Worm (Caenorhabditis elegans) whole organism, mixed stage, embryonic: Measurements from ENCODE around the gene sta-2.
A peak's percentile ranks its signal among the peaks of the same experiment; 100 is the strongest.

Experiments used
- M03D4.4 ChIP-seq: sonication (generic microtip); optimal IDR thresholded peaks from 2 replicates; lab custom pipeline; 2017; ENCODE audit warnings: mild to moderate bottlenecking, missing genetic modification characterization, missing compliant biosample characterization
- bed-3 ChIP-seq: fragments of 200-800 bp; sonication (Bioruptor generic); optimal IDR thresholded peaks from 3 replicates; lab custom pipeline; 2018; ENCODE audit warnings: mild to moderate bottlenecking, missing genetic modification characterization, moderate library complexity, missing compliant biosample characterization
- blmp-1 ChIP-seq: fragments of 150-350 bp; optimal IDR thresholded peaks from 2 replicates; lab custom pipeline; 2014; ENCODE audit warnings: missing biosample characterization, missing genetic modification characterization
- ceh-39 ChIP-seq: fragments of 150-350 bp; optimal IDR thresholded peaks from 2 replicates; lab custom pipeline; 2014; ENCODE audit warnings: missing biosample characterization, missing genetic modification characterization
- ceh-43 ChIP-seq: fragments of 200-800 bp; sonication (Bioruptor generic); optimal IDR thresholded peaks from 2 replicates; lab custom pipeline; 2018; ENCODE audit warnings: mild to moderate bottlenecking, missing genetic modification characterization, moderate library complexity, missing compliant biosample characterization
- ceh-83 ChIP-seq: fragments of 200-800 bp; sonication (Bioruptor generic); optimal IDR thresholded peaks from 2 replicates; lab custom pipeline; 2018; ENCODE audit warnings: mild to moderate bottlenecking, missing genetic modification characterization, missing compliant biosample characterization
- ces-1 ChIP-seq: fragments of 150-350 bp; optimal IDR thresholded peaks from 2 replicates; lab custom pipeline; 2014; ENCODE audit warnings: missing biosample characterization, missing genetic modification reagents, missing genetic modification characterization
- cnd-1 ChIP-seq: fragments of 200-800 bp; sonication (Bioruptor generic); optimal IDR thresholded peaks from 2 replicates; lab custom pipeline; 2018; ENCODE audit warnings: mild to moderate bottlenecking, missing genetic modification characterization, missing compliant biosample characterization
- drap-1 ChIP-seq: fragments of 200-800 bp; sonication (Bioruptor generic); optimal IDR thresholded peaks from 3 replicates; lab custom pipeline; 2018; ENCODE audit warnings: mild to moderate bottlenecking, missing genetic modification characterization, missing compliant biosample characterization
- elt-1 ChIP-seq: sonication (generic microtip); optimal IDR thresholded peaks from 2 replicates; lab custom pipeline; 2017; ENCODE audit warnings: missing genetic modification characterization, mild to moderate bottlenecking, missing compliant biosample characterization, antibody characterized with exemption, moderate library complexity, borderline replicate concordance; ENCODE audit not compliant: insufficient read depth
- elt-3 ChIP-seq: fragments of 150-350 bp; optimal IDR thresholded peaks from 2 replicates; lab custom pipeline; 2014; ENCODE audit warnings: missing biosample characterization, missing genetic modification characterization
- flh-1 ChIP-seq: fragments of 200-800 bp; sonication (Bioruptor generic); optimal IDR thresholded peaks from 2 replicates; lab custom pipeline; 2018; ENCODE audit warnings: mild to moderate bottlenecking, missing genetic modification characterization, moderate library complexity, missing compliant biosample characterization
- ham-2 ChIP-seq: fragments of 200-800 bp; sonication (Bioruptor generic); optimal IDR thresholded peaks from 2 replicates; lab custom pipeline; 2018; ENCODE audit warnings: mild to moderate bottlenecking, missing genetic modification characterization, missing compliant biosample characterization
- lin-13 ChIP-seq: fragments of 150-350 bp; optimal IDR thresholded peaks from 2 replicates; lab custom pipeline; 2014; ENCODE audit warnings: missing biosample characterization, missing genetic modification characterization
- lsy-2 ChIP-seq: fragments of 150-350 bp; optimal IDR thresholded peaks from 2 replicates; lab custom pipeline; 2014; ENCODE audit warnings: missing biosample characterization, missing genetic modification characterization
- mab-5 ChIP-seq: fragments of 150-350 bp; optimal IDR thresholded peaks from 2 replicates; lab custom pipeline; 2014; ENCODE audit warnings: missing biosample characterization, missing genetic modification characterization
- mep-1 ChIP-seq: fragments of 150-350 bp; optimal IDR thresholded peaks from 2 replicates; lab custom pipeline; 2017; ENCODE audit warnings: missing biosample characterization, missing genetic modification reagents, missing genetic modification characterization, inconsistent platforms
- mls-2 ChIP-seq: sonication (generic microtip); optimal IDR thresholded peaks from 2 replicates; lab custom pipeline; 2016; ENCODE audit warnings: mild to moderate bottlenecking, missing genetic modification characterization, moderate library complexity, missing compliant biosample characterization
- nhr-12 ChIP-seq: fragments of 150-350 bp; optimal IDR thresholded peaks from 2 replicates; lab custom pipeline; 2014; ENCODE audit warnings: missing biosample characterization, missing genetic modification characterization
- nhr-2 ChIP-seq: fragments of 150-350 bp; optimal IDR thresholded peaks from 2 replicates; lab custom pipeline; 2014; ENCODE audit warnings: missing biosample characterization, missing genetic modification characterization
- nhr-237 ChIP-seq: fragments of 150-350 bp; optimal IDR thresholded peaks from 2 replicates; lab custom pipeline; 2014; ENCODE audit warnings: missing biosample characterization, missing genetic modification characterization
- nhr-28 ChIP-seq: fragments of 150-350 bp; optimal IDR thresholded peaks from 2 replicates; lab custom pipeline; 2014; ENCODE audit warnings: missing biosample characterization, missing genetic modification characterization
- nhr-76 ChIP-seq: sonication (generic microtip); optimal IDR thresholded peaks from 2 replicates; lab custom pipeline; 2017; ENCODE audit warnings: missing biosample characterization, missing genetic modification characterization
- pha-4 ChIP-seq: fragments of 150-350 bp; optimal IDR thresholded peaks from 2 replicates; lab custom pipeline; 2018; ENCODE audit warnings: missing biosample characterization, missing genetic modification reagents, missing genetic modification characterization
- sem-2 ChIP-seq: fragments of 200-800 bp; sonication (Bioruptor generic); optimal IDR thresholded peaks from 2 replicates; lab custom pipeline; 2018; ENCODE audit warnings: mild to moderate bottlenecking, missing genetic modification characterization, missing compliant biosample characterization
- snpc-4 ChIP-seq: fragments of 150-350 bp; optimal IDR thresholded peaks from 2 replicates; lab custom pipeline; 2014; ENCODE audit warnings: missing biosample characterization, missing genetic modification characterization
- sptf-1 ChIP-seq: sonication (generic microtip); optimal IDR thresholded peaks from 2 replicates; lab custom pipeline; 2017; ENCODE audit warnings: mild to moderate bottlenecking, missing genetic modification characterization, moderate library complexity, missing compliant biosample characterization
- unc-120 ChIP-seq: sonication (generic microtip); optimal IDR thresholded peaks from 2 replicates; lab custom pipeline; 2017; ENCODE audit warnings: missing genetic modification characterization, missing compliant biosample characterization; ENCODE audit not compliant: poor library complexity, severe bottlenecking
- unc-62 ChIP-seq: fragments of 150-350 bp; optimal IDR thresholded peaks from 2 replicates; lab custom pipeline; 2014; ENCODE audit warnings: missing biosample characterization, missing genetic modification reagents, missing genetic modification characterization
- zip-8 ChIP-seq: fragments of 150-350 bp; optimal IDR thresholded peaks from 2 replicates; lab custom pipeline; 2014; ENCODE audit warnings: missing biosample characterization, missing genetic modification characterization
- ztf-11 ChIP-seq: fragments of 150-350 bp; optimal IDR thresholded peaks from 2 replicates; lab custom pipeline; 2014; ENCODE audit warnings: missing biosample characterization, missing genetic modification characterization

The sta-2 gene

DNA sequence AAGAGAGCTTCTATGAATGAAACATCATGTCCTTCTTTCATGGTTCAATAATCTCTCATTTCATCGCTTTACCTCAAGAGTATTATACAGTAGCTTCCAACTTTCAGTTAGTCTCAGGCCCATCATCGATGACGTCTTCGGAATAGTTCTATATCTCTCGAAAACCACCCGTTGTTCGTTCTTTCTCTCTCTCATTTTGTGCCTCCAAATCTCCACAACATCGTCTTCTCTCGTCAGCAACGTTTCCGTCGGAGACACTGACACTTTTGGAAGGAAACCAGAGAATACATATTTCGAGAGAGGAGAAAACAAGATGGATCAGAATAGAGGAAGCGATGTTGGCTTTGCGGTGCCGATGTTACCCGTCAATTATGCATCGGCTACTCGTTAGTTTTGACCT is 9.2 kb upstream of the sta-2 start:
- peak; percentile 65 for TF ChIP-seq unc-62 (GFP tag; lab: Kevin White, UChicago)
- peak; percentile 28 for TF ChIP-seq ham-2 (GFP tag; lab: Kevin White, UChicago)
- no peak for TF ChIP-seq elt-1 (tag; lab: Kevin White, UChicago)
- no peak for TF ChIP-seq nhr-12 (tag; lab: Kevin White, UChicago)
- TF ChIP-seq, all 35 proteins: peak for 2

ce11 chrV:9733920-9734454 is 7.0 kb upstream of the sta-2 start, which contains the start of gene cal-7:
TSS of gene cal-7 (plus strand) at chrV:9734103.
- TF ChIP-seq snpc-4 (tag; lab: Kevin White, UChicago): no peak
- TF ChIP-seq pha-4 (tag; lab: Kevin White, UChicago): no peak
- no peak for TF ChIP-seq lsy-2 (tag; lab: Kevin White, UChicago)
- no peak for TF ChIP-seq sptf-1 (tag; lab: Kevin White, UChicago)
- TF ChIP-seq nhr-2 (tag; lab: Kevin White, UChicago): no peak
- TF ChIP-seq mab-5: no peak
- no peak for TF ChIP-seq bed-3 (GFP tag; lab: Kevin White, UChicago)
- TF ChIP-seq sem-2 (GFP tag; lab: Kevin White, UChicago): no peak
- no peak for TF ChIP-seq ceh-43 (GFP tag; lab: Kevin White, UChicago)
- no peak for TF ChIP-seq elt-3
- TF ChIP-seq nhr-28 (tag; lab: Kevin White, UChicago): no peak
- TF ChIP-seq ham-2 (GFP tag; lab: Kevin White, UChicago): no peak
- TF ChIP-seq cnd-1 (tag; lab: Kevin White, UChicago): no peak
- no peak for TF ChIP-seq lin-13 (tag; lab: Kevin White, UChicago)
- TF ChIP-seq unc-120 (tag; lab: Kevin White, UChicago): no peak
- no peak for TF ChIP-seq nhr-12 (tag; lab: Kevin White, UChicago)
- TF ChIP-seq M03D4.4 (tag; lab: Kevin White, UChicago): no peak
- no peak for TF ChIP-seq drap-1
- TF ChIP-seq ces-1 (GFP tag; lab: Kevin White, UChicago): no peak
- no peak for TF ChIP-seq nhr-76

DNA sequence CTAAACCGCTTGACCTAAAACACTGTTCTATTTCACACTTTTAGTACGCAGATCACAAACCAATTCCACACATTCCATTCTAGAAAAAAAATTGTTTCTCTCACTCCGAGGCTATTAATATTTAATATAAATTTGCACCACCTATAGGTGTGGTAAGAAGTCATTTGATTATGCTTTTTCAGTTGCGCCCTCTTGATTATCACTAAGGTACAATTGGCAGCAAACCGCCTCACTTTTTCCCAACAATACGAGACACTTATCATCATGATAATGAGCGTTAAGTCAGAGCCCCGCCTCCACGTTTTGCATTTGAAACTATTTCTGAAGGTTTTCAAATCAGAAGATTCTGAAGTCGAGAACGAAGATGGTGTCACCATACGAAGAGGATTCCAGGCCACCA is 3.7 kb upstream of the sta-2 start, which contains the start of gene aqp-4:
aqp-4 (plus strand) TSS at position 270 of the 400 bp plus-strand sequence.
- TF ChIP-seq sptf-1 (tag; lab: Kevin White, UChicago): no peak

DNA sequence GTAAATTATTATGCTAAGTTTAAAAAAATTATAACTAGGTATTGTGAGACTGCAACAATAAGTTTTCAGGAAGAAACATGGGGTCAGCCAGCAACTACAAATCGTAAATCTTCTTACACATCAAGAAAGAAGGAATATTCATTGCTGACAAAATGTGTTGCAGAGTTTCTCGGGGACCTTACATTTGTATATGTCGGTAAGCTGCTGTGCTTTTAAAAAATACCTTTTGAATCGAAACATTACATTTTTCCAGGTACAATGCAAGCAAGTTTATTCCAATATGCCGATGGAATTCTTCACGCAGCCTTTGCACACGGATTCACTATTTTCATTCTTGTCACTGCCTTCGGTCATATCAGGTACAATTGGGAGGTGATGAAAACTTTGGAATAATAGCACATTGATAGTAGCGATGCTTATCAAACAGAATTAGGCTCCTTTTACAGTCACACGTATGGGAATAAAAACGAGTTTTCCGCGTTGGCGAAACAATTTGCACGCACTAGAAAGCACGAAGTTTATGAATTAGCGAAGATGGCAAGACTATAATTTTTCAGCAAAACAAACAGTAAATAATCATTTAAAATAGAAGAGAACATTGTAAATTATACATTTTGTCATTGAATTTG is 2.8 kb upstream of the sta-2 start:
- TF ChIP-seq drap-1 (no peak), blmp-1 (no peak), ces-1 (GFP tag; lab: Kevin White, UChicago) (no peak), nhr-237 (tag; lab: Kevin White, UChicago) (no peak), ceh-39 (tag; lab: Kevin White, UChicago) (no peak), unc-120 (tag; lab: Kevin White, UChicago) (no peak), bed-3 (GFP tag; lab: Kevin White, UChicago) (no peak), ztf-11 (tag; lab: Kevin White, UChicago) (no peak), flh-1 (GFP tag; lab: Kevin White, UChicago) (no peak)

ce11 chrV:9739402-9739801 is 1.6 kb upstream of the sta-2 start, which contains the start of gene marc-1:
TSS of gene marc-1 (plus strand) at chrV:9739702.
- no peak for TF ChIP-seq ceh-43 (GFP tag; lab: Kevin White, UChicago)
- TF ChIP-seq, all 35 proteins: peak for 0

- TF ChIP-seq ceh-83 (GFP tag; lab: Kevin White, UChicago): no peak
- TF ChIP-seq flh-1 (GFP tag; lab: Kevin White, UChicago): no peak
- no peak for TF ChIP-seq unc-62 (GFP tag; lab: Kevin White, UChicago)
- TF ChIP-seq bed-3 (GFP tag; lab: Kevin White, UChicago): no peak
- TF ChIP-seq ceh-39 (tag; lab: Kevin White, UChicago): no peak
- no peak for TF ChIP-seq mep-1 (tag; lab: Kevin White, UChicago)
- no peak for TF ChIP-seq blmp-1
- TF ChIP-seq mls-2 (tag; lab: Kevin White, UChicago): no peak
- no peak for TF ChIP-seq ceh-43 (GFP tag; lab: Kevin White, UChicago)
- TF ChIP-seq sptf-1 (tag; lab: Kevin White, UChicago): no peak
- no peak for TF ChIP-seq zip-8 (tag; lab: Kevin White, UChicago)
- TF ChIP-seq ztf-11 (tag; lab: Kevin White, UChicago): no peak
These were observed 3.9 kb downstream of the sta-2 start, which contains the start of gene F58E6.13 for ce11 chrV:9744934-9745333. TSS of gene F58E6.13 (plus strand) at chrV:9745234.
